Worm (Caenorhabditis elegans): ENCODE measurements around the gene F14D7.2.

Gene F14D7.2

ce11 chrV:14268616-14269015, 24.9 kb downstream of the F14D7.2 start, which contains the start of gene F40G12.4:
F40G12.4 (minus strand) TSS chrV:14268716.
- TF ChIP-seq dve-1 (tag; optimal IDR thresholded peaks at IDR 0.05) (no peak), hlh-8 (tag; optimal IDR thresholded peaks at IDR 0.05) (no peak), madf-2 (tag; optimal IDR thresholded peaks at IDR 0.05) (no peak), ahr-1 (tag; optimal IDR thresholded peaks at IDR 0.05) (no peak), ceh-18 (tag; optimal IDR thresholded peaks at IDR 0.05) (no peak), hlh-6 (tag; optimal IDR thresholded peaks at IDR 0.05) (no peak), Y22D7AL.16 (tag; optimal IDR thresholded peaks at IDR 0.05) (no peak), nhr-11 (tag; optimal IDR thresholded peaks at IDR 0.05) (no peak), lin-11 (tag; optimal IDR thresholded peaks at IDR 0.05) (no peak)

- TF ChIP-seq unc-3 (GFP tag; conservative IDR thresholded peaks at IDR 0.05), result no peak
- TF ChIP-seq unc-3 (tag; optimal IDR thresholded peaks at IDR 0.05), result no peak
- TF ChIP-seq eyg-1 (tag; optimal IDR thresholded peaks at IDR 0.05), result no peak
Measured at ce11 chrV:14267326-14267942, 26.1 kb downstream of the F14D7.2 start.

ce11 chrV:14260831-14261230, 32.7 kb downstream of the F14D7.2 start, which contains the start of gene F40G12.2:
F40G12.2 (minus strand) TSS chrV:14260931.
- no peak for TF ChIP-seq hlh-6 (tag; optimal IDR thresholded peaks at IDR 0.05)
- TF ChIP-seq ttx-3 (tag; optimal IDR thresholded peaks at IDR 0.05), result no peak
- no peak for TF ChIP-seq T23F11.4 (GFP tag; optimal IDR thresholded peaks at IDR 0.05)
- TF ChIP-seq ceh-34 (tag; optimal IDR thresholded peaks at IDR 0.05), result no peak
- TF ChIP-seq pag-3 (tag; optimal IDR thresholded peaks at IDR 0.05; ENCODE audit: borderline replicate concordance), result no peak
- TF ChIP-seq ceh-31 (tag; optimal IDR thresholded peaks at IDR 0.05), result no peak
- TF ChIP-seq ceh-45 (GFP tag; IDR thresholded peaks at IDR 0.05), result no peak
- TF ChIP-seq dve-1 (tag; optimal IDR thresholded peaks at IDR 0.05), result no peak
- TF ChIP-seq tbx-7 (tag; optimal IDR thresholded peaks at IDR 0.05), result no peak
- no peak for TF ChIP-seq hlh-30 (tag; optimal IDR thresholded peaks at IDR 0.05; ENCODE audit: insufficient read depth)
- TF ChIP-seq fax-1 (tag; optimal IDR thresholded peaks at IDR 0.05), result no peak
- TF ChIP-seq madf-2 (tag; optimal IDR thresholded peaks at IDR 0.05), result no peak

ce11 chrV:14256813-14257212, 36.7 kb downstream of the F14D7.2 start, which contains the start of gene sre-8:
sre-8 (plus strand) TSS chrV:14257113.
- TF ChIP-seq ttx-3 (tag; optimal IDR thresholded peaks at IDR 0.05) (no peak), ahr-1 (tag; optimal IDR thresholded peaks at IDR 0.05) (no peak), hlh-13 (GFP tag; optimal IDR thresholded peaks at IDR 0.05) (no peak), K02D7.2 (tag; optimal IDR thresholded peaks at IDR 0.05) (no peak), ama-1 (optimal IDR thresholded peaks at IDR 0.05) (no peak), elt-2 (tag; optimal IDR thresholded peaks at IDR 0.05) (no peak), odd-2 (tag; optimal IDR thresholded peaks at IDR 0.05) (no peak), ceh-6 (GFP tag; optimal IDR thresholded peaks at IDR 0.05) (no peak), ztf-16 (tag; optimal IDR thresholded peaks at IDR 0.05) (no peak), fkh-10 (GFP tag; optimal IDR thresholded peaks at IDR 0.05) (no peak), dve-1 (tag; optimal IDR thresholded peaks at IDR 0.05) (no peak), unc-42 (tag; optimal IDR thresholded peaks at IDR 0.05) (no peak), C38D4.7 (GFP tag; optimal IDR thresholded peaks at IDR 0.05) (no peak), lin-11 (tag; optimal IDR thresholded peaks at IDR 0.05) (no peak), ceh-45 (GFP tag; IDR thresholded peaks at IDR 0.05) (no peak)

ce11 chrV:14254221-14254620, 39.3 kb downstream of the F14D7.2 start, which contains the start of gene K02E11.7:
K02E11.7 (minus strand) TSS chrV:14254321.
- no peak for TF ChIP-seq ttx-3 (tag; optimal IDR thresholded peaks at IDR 0.05)
- no peak for TF ChIP-seq pqm-1 (tag; optimal IDR thresholded peaks at IDR 0.05)
- TF ChIP-seq hlh-30 (tag; optimal IDR thresholded peaks at IDR 0.05; ENCODE audit: insufficient read depth), result no peak
- no peak for TF ChIP-seq ceh-9 (tag; optimal IDR thresholded peaks at IDR 0.05)
- no peak for TF ChIP-seq C08G9.2 (tag; optimal IDR thresholded peaks at IDR 0.05)
- no peak for TF ChIP-seq fkh-6 (tag; optimal IDR thresholded peaks at IDR 0.05)
- TF ChIP-seq ceh-2 (tag; optimal IDR thresholded peaks at IDR 0.05), result no peak
- no peak for TF ChIP-seq sox-2 (GFP tag; IDR thresholded peaks at IDR 0.05)
- no peak for TF ChIP-seq ceh-31 (tag; optimal IDR thresholded peaks at IDR 0.05)
- TF ChIP-seq hlh-8 (tag; optimal IDR thresholded peaks at IDR 0.05), result no peak
- TF ChIP-seq ceh-19 (GFP tag; optimal IDR thresholded peaks at IDR 0.05), result no peak
- no peak for TF ChIP-seq ref-2 (tag; optimal IDR thresholded peaks at IDR 0.05)
- no peak for TF ChIP-seq nfya-1 (tag; optimal IDR thresholded peaks at IDR 0.05)
- no peak for TF ChIP-seq ceh-24 (tag; optimal IDR thresholded peaks at IDR 0.05)
- no peak for TF ChIP-seq ceh-30 (tag; optimal IDR thresholded peaks at IDR 0.05)
- no peak for TF ChIP-seq pax-1 (tag; optimal IDR thresholded peaks at IDR 0.05)
- TF ChIP-seq elt-4 (tag; optimal IDR thresholded peaks at IDR 0.05), result no peak
- TF ChIP-seq ama-1 (optimal IDR thresholded peaks at IDR 0.05), result no peak
- TF ChIP-seq madf-2 (tag; optimal IDR thresholded peaks at IDR 0.05), result no peak

Data from whole organism, late embryonic.